Worm (Caenorhabditis elegans): Measurements from ENCODE around the gene idpp-9.

The idpp-9 gene

ce11 chrX:3917013-3917412 is 1.4 kb upstream of the idpp-9 start, which contains the start of gene T22B2.3:
T22B2.3 (plus strand) TSS chrX:3917313.
- TF ChIP-seq nhr-237 (tag; optimal IDR thresholded peaks at IDR 0.05) (no peak), zag-1 (tag; optimal IDR thresholded peaks at IDR 0.05) (no peak), mep-1 (tag; optimal IDR thresholded peaks at IDR 0.05) (no peak), snpc-4 (tag; optimal IDR thresholded peaks at IDR 0.05) (no peak), fkh-10 (GFP tag; optimal IDR thresholded peaks at IDR 0.05) (no peak), nhr-47 (tag; optimal IDR thresholded peaks at IDR 0.05) (no peak), ama-1 (optimal IDR thresholded peaks at IDR 0.05) (no peak), blmp-1 (tag; optimal IDR thresholded peaks at IDR 0.05) (no peak), ztf-4 (tag; optimal IDR thresholded peaks at IDR 0.05) (no peak), lin-35 (GFP tag; optimal IDR thresholded peaks at IDR 0.05) (no peak), nhr-71 (tag; optimal IDR thresholded peaks at IDR 0.05) (no peak), grh-1 (GFP tag; IDR thresholded peaks at IDR 0.05) (no peak), alr-1 (tag; optimal IDR thresholded peaks at IDR 0.05; ENCODE audit: borderline replicate concordance) (no peak), ceh-88 (GFP tag; IDR thresholded peaks at IDR 0.05) (no peak), skn-1 (tag; optimal IDR thresholded peaks at IDR 0.05) (no peak), pag-3 (tag; optimal IDR thresholded peaks at IDR 0.05; ENCODE audit: borderline replicate concordance, insufficient read depth) (no peak), snu-23 (GFP tag; optimal IDR thresholded peaks at IDR 0.05) (no peak)

ce11 chrX:3914273-3914672 is 1.4 kb downstream of the idpp-9 start:
- peak; percentile 7 for TF ChIP-seq snu-23 (GFP tag; optimal IDR thresholded peaks at IDR 0.05)
- TF ChIP-seq fkh-4 (tag; optimal IDR thresholded peaks at IDR 0.05; ENCODE audit: borderline replicate concordance) = no peak
- TF ChIP-seq skn-1 (tag; optimal IDR thresholded peaks at IDR 0.05) = peak; percentile 23
- peak; percentile 61 for TF ChIP-seq rnt-1 (tag; optimal IDR thresholded peaks at IDR 0.05)
- TF ChIP-seq lsy-2 (tag; optimal IDR thresholded peaks at IDR 0.05) = no peak
- no peak for TF ChIP-seq blmp-1 (tag; optimal IDR thresholded peaks at IDR 0.05)
- peak; percentile 14 for TF ChIP-seq unc-130 (tag; optimal IDR thresholded peaks at IDR 0.05)
- no peak for TF ChIP-seq tbx-2 (tag; optimal IDR thresholded peaks at IDR 0.05)
- TF ChIP-seq nhr-19 (GFP tag; conservative IDR thresholded peaks at IDR 0.05) = peak; percentile 30; the same call in 1 of the 2 replicates
- TF ChIP-seq zag-1 (tag; optimal IDR thresholded peaks at IDR 0.05) = no peak
- peak; percentile 2 for TF ChIP-seq C16A3.4 (tag; optimal IDR thresholded peaks at IDR 0.05)

ce11 chrX:3911280-3911679 is 4.4 kb downstream of the idpp-9 start, which contains the start of gene T22B2.5:
T22B2.5 (minus strand) TSS chrX:3911380.
- TF ChIP-seq hlh-4 (tag; optimal IDR thresholded peaks at IDR 0.05) (no peak), lin-35 (GFP tag; optimal IDR thresholded peaks at IDR 0.05) (no peak), fkh-10 (GFP tag; optimal IDR thresholded peaks at IDR 0.05) (no peak), C16A3.4 (tag; optimal IDR thresholded peaks at IDR 0.05) (no peak), pqm-1 (tag; optimal IDR thresholded peaks at IDR 0.05) (no peak), grh-1 (GFP tag; IDR thresholded peaks at IDR 0.05) (no peak), nhr-11 (tag; optimal IDR thresholded peaks at IDR 0.05) (no peak), Y116A8C.19 (tag; optimal IDR thresholded peaks at IDR 0.05; ENCODE audit: borderline replicate concordance) (no peak)

ce11 chrX:3904568-3904967 is 11.1 kb downstream of the idpp-9 start, which contains the start of gene sup-12:
sup-12 (plus strand) TSS chrX:3904584.
- TF ChIP-seq dsc-1 (tag; optimal IDR thresholded peaks at IDR 0.05) (peak; percentile 85), mdl-1 (tag; optimal IDR thresholded peaks at IDR 0.05) (no peak), fkh-4 (tag; optimal IDR thresholded peaks at IDR 0.05; ENCODE audit: borderline replicate concordance) (peak; percentile 31), mef-2 (tag; optimal IDR thresholded peaks at IDR 0.05) (no peak), nhr-47 (tag; optimal IDR thresholded peaks at IDR 0.05) (no peak)

- TF ChIP-seq lin-14 (GFP tag; optimal IDR thresholded peaks at IDR 0.05) = peak; percentile 35
- TF ChIP-seq nhr-11 (tag; optimal IDR thresholded peaks at IDR 0.05) = no peak
- no peak for TF ChIP-seq egl-27 (tag; optimal IDR thresholded peaks at IDR 0.05)
- no peak for TF ChIP-seq skn-1 (tag; optimal IDR thresholded peaks at IDR 0.05)
- TF ChIP-seq blmp-1 (tag; optimal IDR thresholded peaks at IDR 0.05) = no peak
- peak; percentile 96 for TF ChIP-seq fkh-10 (GFP tag; optimal IDR thresholded peaks at IDR 0.05)
- TF ChIP-seq nhr-12 (tag; optimal IDR thresholded peaks at IDR 0.05) = no peak
- no peak for TF ChIP-seq jun-1 (tag; optimal IDR thresholded peaks at IDR 0.05)
These were observed 14.3 kb downstream of the idpp-9 start for ce11 chrX:3901389-3901788.
